Worm (Caenorhabditis elegans) whole organism, L4/young adult: ENCODE measurements around the gene F15B9.11.
A peak's percentile ranks its signal among the peaks of the same experiment; 100 is the strongest.

Experiments
- W03F9.2 ChIP-seq: fragments of 150-350 bp; optimal IDR thresholded peaks from 2 replicates; lab custom pipeline; 2014; ENCODE audit warnings: missing biosample characterization, missing genetic modification characterization
- dao-5 ChIP-seq: sonication (generic microtip); optimal IDR thresholded peaks from 2 replicates; lab custom pipeline; 2016; ENCODE audit warnings: missing genotype, missing genetic modification characterization, moderate library complexity, missing compliant biosample characterization
- him-1 ChIP-seq: sonication (generic microtip); optimal IDR thresholded peaks from 2 replicates; lab custom pipeline; 2016; ENCODE audit warnings: missing genotype, missing genetic modification reagents, missing genetic modification characterization, missing compliant biosample characterization

Gene F15B9.11

DNA sequence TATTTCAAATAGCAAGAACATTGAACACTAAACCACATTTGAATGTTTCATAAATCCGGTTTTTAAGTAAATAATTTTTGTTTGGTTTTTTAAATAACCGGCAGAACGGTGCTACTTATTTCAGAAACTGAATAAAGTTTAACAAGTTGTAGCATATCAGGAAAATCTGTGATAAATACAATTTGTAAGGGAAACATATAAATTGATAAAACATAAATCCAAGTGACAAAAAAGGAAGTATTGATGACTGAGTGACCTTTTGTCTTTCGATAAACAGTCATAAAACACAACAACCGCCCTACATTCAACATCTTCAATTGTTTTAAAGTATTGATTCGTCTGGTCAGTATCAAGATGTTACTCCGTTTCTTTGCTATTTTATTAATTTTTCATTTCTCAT lies 2.6 kb upstream of the F15B9.11 start, which contains the start of gene far-5:
Gene far-5 (plus strand): TSS at position 301 of the 400 bp plus-strand sequence.
- TF ChIP-seq him-1 (no peak), W03F9.2 (no peak), dao-5 (tag; lab: Kevin White, UChicago) (no peak)

DNA sequence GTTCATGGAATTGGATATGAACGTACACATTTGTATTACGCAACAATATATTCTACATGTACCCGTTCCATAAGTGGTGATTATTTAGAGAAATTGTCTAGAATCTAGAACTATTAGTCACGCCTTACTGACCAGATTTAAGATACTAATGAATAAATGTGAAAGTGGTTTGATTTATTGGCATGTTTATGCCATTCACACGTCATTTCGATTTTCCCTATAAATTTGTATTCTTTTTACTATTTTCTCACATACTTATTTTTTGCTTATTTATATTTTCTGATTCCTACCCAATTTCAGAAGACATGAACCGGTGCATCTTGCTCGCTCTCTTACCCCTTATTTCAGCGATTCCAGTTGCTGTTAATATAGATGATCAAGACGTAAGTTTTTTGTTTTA lies 4.4 kb downstream of the F15B9.11 start, which contains the start of gene F15B9.8:
Gene F15B9.8 (plus strand): TSS at position 301 of the 400 bp plus-strand sequence.
- TF ChIP-seq dao-5 (tag; lab: Kevin White, UChicago): no peak
- TF ChIP-seq him-1: no peak
- TF ChIP-seq W03F9.2: no peak

DNA sequence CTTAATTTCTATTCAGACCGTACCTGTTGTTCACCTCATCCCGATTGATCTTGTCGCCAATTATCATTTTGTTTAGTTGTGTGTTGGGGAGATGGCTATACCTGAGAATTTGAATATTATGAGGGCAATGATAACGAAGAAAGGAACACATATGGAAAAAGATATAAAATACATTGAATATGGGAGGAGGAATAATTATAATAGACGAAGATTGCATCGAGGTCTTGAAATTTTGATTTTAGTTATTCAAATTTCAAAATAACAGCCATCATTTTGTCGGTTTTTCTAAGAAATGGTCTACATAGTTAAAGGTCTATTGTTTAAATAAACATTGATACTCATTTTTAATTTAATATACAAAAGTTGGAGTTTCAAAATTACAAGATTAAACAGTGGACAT lies 5.6 kb downstream of the F15B9.11 start, which contains the start of gene shw-3:
Gene shw-3 (minus strand): TSS at position 101 of the 400 bp plus-strand sequence.
- TF ChIP-seq W03F9.2: no peak
- TF ChIP-seq dao-5 (tag; lab: Kevin White, UChicago): no peak
- TF ChIP-seq him-1: no peak

DNA sequence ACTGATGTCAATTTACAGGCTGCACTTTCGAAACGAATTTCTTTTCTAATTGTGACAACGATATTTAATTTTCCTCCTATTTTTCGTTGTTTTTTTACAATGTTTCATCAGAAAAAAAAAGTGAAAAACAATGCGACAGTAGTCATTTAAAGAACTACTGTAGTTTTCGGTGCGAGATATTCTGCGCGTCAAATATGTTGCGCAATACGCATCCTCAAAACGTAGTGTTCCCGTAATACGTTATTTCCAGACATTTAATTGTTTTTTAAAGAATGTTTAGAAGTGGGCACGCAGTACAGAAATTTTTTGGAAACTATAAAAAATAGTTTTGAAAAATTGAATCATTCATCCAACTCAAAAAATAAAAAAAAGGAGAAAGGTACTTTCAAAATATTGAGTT lies 18.6 kb downstream of the F15B9.11 start:
- no peak for TF ChIP-seq him-1
- no peak for TF ChIP-seq W03F9.2
- TF ChIP-seq dao-5 (tag; lab: Kevin White, UChicago): no peak

DNA sequence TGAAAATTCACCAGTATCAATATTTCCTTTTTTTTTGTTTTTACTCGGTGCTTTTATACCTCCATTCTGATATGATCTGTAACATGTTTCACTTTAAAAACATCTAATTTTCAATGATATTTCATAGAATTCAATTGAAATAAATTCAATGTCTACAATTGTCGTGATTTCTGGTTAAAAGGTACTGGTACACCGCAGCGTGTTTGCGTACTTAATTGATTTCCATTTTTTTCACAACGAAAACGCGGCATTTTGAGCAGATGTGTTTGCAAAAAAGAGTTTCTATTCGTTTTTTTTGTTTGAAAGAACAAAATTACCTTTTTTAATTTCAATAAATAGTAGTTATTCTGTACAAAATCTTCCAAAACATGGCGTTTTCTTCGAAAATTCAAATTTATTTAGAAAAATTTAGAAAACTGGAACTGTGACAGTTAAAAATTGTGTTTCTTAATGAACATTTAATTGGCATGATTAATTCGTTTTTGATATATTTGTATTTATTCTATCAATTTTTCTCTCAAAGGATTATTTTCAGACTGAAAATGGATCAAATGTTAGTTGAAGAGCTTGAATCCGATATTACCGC lies 22.0 kb downstream of the F15B9.11 start, which contains the start of gene pnn-1:
Gene pnn-1 (plus strand): TSS at position 536 of the 586 bp plus-strand sequence.
- TF ChIP-seq dao-5 (tag; lab: Kevin White, UChicago) (no peak), W03F9.2 (peak; percentile 29), him-1 (no peak)

DNA sequence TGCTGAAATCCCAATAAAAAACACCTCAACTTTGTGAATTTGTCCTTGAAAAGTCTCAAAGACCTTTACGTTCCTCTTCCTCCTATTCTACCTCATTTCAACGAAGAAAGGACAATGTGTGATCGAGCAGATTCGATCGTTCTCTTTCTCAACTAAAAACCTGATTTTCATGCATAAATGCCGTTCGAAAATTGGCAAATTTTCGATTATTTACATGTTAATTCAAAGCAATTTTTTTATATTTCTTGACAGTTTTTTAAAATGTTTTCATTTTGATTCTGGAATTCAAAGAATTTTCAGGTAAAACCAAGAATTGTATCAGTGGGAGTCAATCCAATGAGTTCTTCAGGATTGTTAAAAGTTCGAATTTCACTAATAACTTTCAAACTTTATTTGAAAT lies 24.1 kb downstream of the F15B9.11 start, which contains the start of gene lin-46:
Gene lin-46 (plus strand): TSS at position 301 of the 400 bp plus-strand sequence.
- TF ChIP-seq W03F9.2: no peak
- no peak for TF ChIP-seq him-1
- no peak for TF ChIP-seq dao-5 (tag; lab: Kevin White, UChicago)

DNA sequence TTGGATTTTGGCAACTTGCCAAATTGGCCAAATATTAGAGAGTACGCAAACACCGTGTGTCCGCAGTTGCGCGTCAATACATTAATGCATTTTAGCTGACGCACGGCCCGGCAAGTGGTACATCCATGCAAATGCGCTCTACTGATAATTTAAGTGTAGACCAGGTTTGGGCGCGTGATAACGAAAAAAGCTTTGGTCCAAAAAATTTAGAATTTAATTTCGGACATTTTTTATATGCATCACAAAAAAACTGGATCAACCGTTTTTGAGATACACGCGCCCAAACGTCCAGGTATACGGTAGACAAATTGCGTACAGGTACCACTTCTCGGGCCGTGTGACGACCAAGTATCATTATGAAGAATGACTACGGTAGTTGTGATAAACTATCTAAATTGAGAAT lies 24.8 kb downstream of the F15B9.11 start, which contains the start of gene R186.8:
Gene R186.8 (minus strand): TSS at position 58 of the 403 bp plus-strand sequence.
- TF ChIP-seq W03F9.2: peak; percentile 3
- peak; percentile 55 for TF ChIP-seq him-1

DNA sequence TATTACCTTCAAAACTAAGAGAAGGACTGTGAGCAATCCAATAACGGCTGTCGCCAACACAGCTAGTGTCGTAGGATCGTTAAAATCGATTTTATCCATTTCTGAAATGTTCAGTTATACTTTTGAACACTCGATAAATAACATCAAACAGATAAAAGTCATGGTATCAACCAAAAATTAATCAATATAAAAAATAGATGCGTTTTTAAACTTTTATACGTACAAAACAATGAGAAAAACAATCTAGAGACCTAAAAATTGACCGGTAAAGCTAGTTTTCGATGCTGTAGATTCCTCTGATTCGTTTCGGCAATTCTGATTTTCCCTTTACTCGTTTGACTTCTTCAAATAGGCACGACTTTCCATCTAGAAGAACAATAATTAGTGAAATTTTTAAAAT lies 25.6 kb downstream of the F15B9.11 start, which contains the start of gene R186.3:
Gene R186.3 (minus strand): TSS at position 101 of the 400 bp plus-strand sequence.
- TF ChIP-seq W03F9.2: no peak
- no peak for TF ChIP-seq dao-5 (tag; lab: Kevin White, UChicago)
- no peak for TF ChIP-seq him-1

DNA sequence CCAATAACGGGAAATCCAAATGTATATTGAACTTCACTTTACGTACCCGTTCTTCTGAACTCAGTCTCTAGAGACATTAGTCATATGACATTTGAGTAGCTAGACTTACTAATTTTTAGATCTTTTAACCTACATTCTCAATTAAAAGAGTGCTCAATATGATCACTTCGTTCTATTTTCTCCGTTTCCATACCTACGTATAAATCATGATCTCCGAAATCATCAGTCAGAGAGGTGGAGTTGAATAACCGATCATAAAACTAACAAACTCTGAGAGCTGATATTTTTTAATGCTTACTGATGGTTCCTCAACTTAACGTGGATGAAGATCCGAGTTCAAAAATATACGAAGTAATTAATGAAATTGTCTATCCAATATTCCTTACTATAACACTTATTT lies 28.6 kb downstream of the F15B9.11 start, which contains the start of gene srd-35:
Gene srd-35 (plus strand): TSS at position 301 of the 400 bp plus-strand sequence.
- TF ChIP-seq W03F9.2 (no peak), him-1 (no peak), dao-5 (tag; lab: Kevin White, UChicago) (no peak)

DNA sequence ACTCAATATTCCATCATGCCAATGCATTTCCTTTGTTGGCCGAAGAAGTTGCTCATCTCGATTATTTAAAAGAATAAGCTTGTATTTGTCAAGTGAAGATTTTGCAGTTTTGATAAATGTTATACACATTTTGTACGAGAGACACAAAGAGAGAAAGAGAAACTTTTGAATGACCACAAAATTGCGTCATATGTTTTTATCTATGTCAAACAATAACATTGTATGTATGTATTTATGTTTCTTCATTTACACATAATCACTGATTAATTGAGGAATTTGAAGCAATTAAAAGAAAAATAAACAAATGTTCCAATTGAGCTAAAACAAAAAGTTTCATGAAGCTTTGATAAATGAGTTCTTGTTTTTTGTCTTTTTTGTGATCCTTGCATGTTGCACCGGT lies 29.5 kb downstream of the F15B9.11 start, which contains the start of gene hrg-9:
Gene hrg-9 (minus strand): TSS at position 152 of the 400 bp plus-strand sequence.
- TF ChIP-seq W03F9.2 (no peak), him-1 (no peak), dao-5 (tag; lab: Kevin White, UChicago) (no peak)

DNA sequence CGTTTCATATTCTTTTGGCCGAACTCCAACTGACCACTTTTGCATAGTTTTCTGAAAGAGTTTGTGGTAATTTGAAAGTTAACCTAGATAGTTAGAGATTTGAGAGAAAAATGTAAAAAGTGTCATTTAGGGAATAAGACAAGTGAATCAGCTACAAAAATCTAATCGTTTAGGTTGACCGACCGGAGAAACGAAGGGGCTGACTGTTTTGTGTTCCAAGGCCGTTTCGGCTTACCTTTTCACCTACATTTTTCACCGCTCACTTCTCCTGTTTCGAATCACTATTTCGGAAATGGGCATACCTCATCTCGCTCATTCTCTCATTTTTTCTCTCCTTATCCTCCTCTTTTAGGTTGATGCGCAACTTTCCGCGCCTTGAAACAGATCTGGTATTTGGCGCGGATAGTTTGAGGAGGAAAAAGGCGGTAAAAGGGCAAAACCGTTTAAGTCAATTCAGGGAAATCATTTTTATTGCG lies 31.6 kb downstream of the F15B9.11 start, which contains the start of gene mpst-7:
Gene mpst-7 (minus strand): TSS at position 51 of the 476 bp plus-strand sequence.
- TF ChIP-seq dao-5 (tag; lab: Kevin White, UChicago) (no peak), W03F9.2 (no peak), him-1 (no peak)

DNA sequence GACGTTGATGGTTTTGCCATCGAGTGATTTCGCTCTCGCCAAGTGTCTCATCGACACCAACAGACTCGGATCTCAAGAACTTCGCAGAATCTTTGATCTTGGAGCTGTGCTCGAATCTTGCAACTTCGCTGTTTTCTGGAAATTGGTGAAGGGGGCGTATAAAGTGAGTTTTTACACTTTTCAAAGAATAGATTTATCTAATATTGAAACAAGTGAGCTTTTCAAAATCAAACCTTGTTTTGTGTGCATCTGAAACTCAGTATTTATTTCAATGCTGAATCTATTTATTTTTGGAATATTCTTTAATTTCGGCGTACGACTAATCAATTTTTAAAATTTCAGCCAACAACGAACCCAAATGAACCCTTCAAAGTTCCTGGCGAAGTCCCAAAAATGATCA lies 38.4 kb downstream of the F15B9.11 start:
- TF ChIP-seq W03F9.2 (no peak), him-1 (no peak), dao-5 (tag; lab: Kevin White, UChicago) (no peak)

DNA sequence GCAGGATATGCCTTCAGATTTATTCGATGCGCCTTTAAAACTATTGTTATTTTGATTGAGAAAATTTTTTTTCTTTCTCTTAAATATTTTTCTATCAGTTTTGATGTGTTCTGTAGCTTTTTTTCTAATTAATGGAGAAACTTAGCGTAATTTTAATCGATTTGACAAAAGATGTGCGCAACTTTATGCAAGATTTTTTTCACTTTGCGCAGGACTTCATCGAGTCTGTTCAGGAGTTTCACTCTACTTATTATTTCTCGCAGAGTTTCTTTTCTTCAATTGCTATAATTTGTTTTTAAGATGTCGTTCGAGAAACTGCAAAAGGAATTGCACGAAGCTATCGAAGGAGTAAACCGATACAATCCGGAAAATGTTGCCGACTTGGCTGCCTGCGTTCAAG lies 39.0 kb downstream of the F15B9.11 start, which contains the start of gene eif-3.K:
Gene eif-3.K (plus strand): TSS at position 301 of the 400 bp plus-strand sequence.
- TF ChIP-seq him-1 (no peak), dao-5 (tag; lab: Kevin White, UChicago) (no peak), W03F9.2 (no peak)

DNA sequence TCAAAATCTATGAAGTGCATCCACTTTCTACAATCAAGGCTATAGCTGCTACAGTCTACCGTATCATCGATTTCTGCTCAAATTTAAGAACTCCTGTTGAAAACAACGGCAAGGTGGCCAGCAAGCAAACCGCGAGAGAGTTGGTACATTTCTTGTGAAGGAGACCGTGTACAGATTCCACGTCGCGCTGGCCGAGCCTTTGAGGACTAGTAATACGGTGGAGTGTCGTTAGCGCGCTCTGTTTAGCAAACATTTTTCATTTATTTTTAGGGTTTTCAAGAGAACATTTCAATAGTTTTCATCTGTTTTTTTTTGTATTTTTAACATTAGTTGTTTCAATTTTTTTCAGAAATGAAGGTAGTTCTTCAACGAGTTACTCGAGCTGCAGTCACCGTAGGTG lies 40.4 kb downstream of the F15B9.11 start, which contains the start of gene pqn-68:
Gene pqn-68 (plus strand): TSS at position 350 of the 400 bp plus-strand sequence.
- TF ChIP-seq W03F9.2 (no peak), him-1 (no peak), dao-5 (tag; lab: Kevin White, UChicago) (no peak)
